Worm (Caenorhabditis elegans) whole organism, L4/young adult: Measurements from ENCODE around the gene atf-4.

Source experiments
- W03F9.2 ChIP-seq: fragments of 150-350 bp; optimal IDR thresholded peaks from 2 replicates; lab custom pipeline; 2014; ENCODE audit warnings: missing biosample characterization, missing genetic modification characterization
- dao-5 ChIP-seq: sonication (generic microtip); optimal IDR thresholded peaks from 2 replicates; lab custom pipeline; 2016; ENCODE audit warnings: missing genotype, missing genetic modification characterization, moderate library complexity, missing compliant biosample characterization
- him-1 ChIP-seq: sonication (generic microtip); optimal IDR thresholded peaks from 2 replicates; lab custom pipeline; 2016; ENCODE audit warnings: missing genotype, missing genetic modification reagents, missing genetic modification characterization, missing compliant biosample characterization

DNA sequence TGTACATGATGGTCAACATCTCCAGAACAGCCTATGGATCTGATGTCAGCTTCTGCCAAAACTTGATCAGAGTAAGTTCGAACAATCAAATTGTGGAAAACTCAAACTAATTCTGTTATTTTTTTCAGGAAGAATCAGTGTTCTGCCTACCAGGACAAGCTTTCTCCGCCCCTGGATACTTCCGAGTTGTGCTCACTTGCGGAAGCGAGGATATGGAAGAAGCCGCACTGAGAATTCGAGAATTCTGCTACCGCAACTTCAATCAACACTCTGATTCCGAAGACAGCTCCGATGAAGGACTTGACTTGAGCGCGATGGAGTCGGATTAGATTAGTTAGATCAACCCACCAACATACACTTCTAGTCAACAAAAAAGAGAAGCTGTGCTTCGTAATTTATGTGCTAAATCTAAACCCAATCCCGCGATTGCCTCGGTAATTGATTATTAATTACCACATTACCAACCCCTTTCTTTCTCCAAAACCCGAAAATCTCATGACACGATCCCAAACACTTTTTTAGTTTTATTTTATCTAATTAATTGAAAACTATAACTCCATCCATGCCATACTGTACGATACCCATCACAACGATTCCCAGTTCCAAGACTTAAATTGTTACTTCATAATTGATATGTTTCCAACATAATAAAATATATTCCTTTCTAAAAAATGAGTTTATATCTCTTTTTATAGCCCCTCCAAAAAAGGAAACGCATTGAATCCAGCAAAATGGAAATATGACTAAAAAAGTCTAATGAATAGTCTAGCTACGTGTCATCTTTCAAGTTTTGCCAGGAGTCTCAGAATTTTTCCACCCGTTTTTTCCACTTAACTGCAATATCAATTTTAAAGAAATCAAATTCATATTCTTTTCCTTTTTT is 18.1 kb downstream of the atf-4 start:
- TF ChIP-seq him-1 (tag; lab: Kevin White, UChicago) (no peak), dao-5 (tag; lab: Kevin White, UChicago) (no peak), W03F9.2 (tag; lab: Kevin White, UChicago) (no peak)
